Worm (Caenorhabditis elegans): ENCODE results near the gene dod-19.

DNA sequence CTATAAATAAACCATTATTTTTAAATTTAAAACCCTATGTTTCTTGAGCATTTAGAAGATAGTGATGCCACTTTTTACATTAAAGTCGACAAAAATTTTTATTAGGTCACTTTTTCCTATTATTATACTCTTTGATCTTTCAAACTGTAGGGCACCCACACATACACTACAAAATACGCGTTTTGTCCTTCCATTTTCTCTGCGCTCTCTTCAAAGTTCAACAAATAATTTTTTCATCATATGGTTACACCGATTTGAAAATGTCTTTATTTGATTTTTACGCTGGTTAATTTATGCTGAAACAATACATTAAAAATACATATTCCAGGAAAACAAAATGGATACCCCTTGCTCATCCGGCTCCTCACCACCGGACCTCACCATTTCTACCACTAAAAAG, 47.7 kb upstream of the dod-19 start, which contains the start of gene nhr-202:
- TF ChIP-seq pha-4 (GFP tag; IDR thresholded peaks at IDR 0.05) (no peak), pha-4 (tag; optimal IDR thresholded peaks at IDR 0.05) (no peak), nhr-28 (tag; optimal IDR thresholded peaks at IDR 0.05) (peak; percentile 100)

All from whole organism, L4 larva.